Worm (Caenorhabditis elegans): ENCODE measurements around the gene sri-63.

Gene sri-63

DNA sequence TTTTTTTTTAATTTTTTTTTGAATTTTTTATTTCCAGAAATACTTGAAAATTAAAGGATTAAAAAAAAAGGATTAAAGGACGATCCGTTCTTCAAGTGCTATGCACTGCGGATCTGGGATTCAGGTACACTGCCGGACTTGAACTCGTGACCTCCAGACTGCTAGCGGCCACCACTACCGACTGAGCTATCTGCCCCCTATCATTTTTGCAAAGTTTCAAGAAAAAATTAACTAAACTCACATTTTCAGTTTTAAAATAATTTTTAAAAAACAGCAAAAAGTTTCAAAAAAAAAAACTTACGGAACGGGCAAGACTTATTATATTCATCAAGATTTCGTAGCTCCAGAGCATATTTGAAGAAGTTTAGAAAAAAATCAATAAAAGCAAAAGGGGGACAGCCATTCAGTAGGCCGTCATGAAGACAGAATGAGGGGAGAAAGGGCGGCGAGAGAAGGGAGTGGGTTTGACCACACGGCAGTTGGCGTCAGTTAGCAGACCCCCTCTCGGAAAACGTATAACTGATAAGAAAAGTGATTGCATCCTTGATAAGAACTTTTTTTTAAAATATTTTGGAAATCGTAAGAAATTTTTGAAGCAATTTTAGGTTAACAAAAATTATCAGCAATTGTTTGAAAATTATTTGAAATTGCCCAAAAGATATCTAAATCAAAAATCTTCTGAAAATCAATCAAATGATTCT is 23.9 kb downstream of the sri-63 start:
- TF ChIP-seq dao-5 (tag; optimal IDR thresholded peaks at IDR 0.05): no peak

- TF ChIP-seq him-1 (tag; optimal IDR thresholded peaks at IDR 0.05): no peak
- no peak for TF ChIP-seq dao-5 (tag; optimal IDR thresholded peaks at IDR 0.05)
- no peak for TF ChIP-seq W03F9.2 (tag; optimal IDR thresholded peaks at IDR 0.05)
Observed at ce11 chrII:3313442-3313841, 26.3 kb downstream of the sri-63 start, which contains the start of gene F39E9.6. TSS of gene F39E9.6 (minus strand) at chrII:3313542.

DNA sequence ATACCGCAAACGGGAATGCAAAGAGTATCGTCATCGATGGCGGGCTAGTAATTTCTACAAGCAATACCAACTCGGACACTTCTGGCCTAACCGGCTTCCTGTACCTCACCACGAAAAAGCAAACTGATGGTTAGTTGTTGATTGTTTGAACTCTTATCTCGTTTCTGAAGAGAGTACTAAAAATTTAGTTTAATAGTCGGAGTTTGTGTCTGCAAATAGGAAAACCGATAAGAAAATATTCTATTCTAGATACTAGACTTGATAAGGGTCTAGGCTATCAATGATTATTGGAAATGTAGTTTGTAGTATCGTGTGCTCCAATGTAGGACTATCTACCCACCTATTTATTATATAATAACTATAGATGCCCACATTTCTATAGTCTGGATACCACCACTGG is 31.7 kb downstream of the sri-63 start:
- TF ChIP-seq him-1 (tag; optimal IDR thresholded peaks at IDR 0.05): no peak
- TF ChIP-seq W03F9.2 (tag; optimal IDR thresholded peaks at IDR 0.05): no peak

DNA sequence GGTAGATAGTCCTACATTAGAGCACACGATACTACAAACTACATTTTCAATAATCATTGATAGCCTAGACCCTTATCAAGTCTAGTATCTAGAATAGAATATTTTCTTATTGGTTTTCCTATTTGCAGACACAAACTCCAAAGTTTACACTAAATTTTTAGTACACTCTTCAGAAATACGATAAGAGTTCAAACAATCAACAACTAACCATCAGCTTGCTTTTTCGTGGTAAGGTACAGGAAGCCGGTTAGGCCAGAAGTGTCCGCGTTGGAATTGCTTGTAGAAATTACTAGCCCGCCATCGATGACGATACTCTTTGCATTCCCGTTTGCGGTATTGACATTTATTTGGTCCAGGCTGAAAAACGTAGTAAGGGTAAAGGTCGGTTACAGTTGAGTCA is 35.1 kb downstream of the sri-63 start, which contains the start of gene Y46D2A.1:
TSS of gene Y46D2A.1 (plus strand) at position 301 of the 400 bp plus-strand sequence.
- TF ChIP-seq W03F9.2 (tag; optimal IDR thresholded peaks at IDR 0.05): no peak
- TF ChIP-seq him-1 (tag; optimal IDR thresholded peaks at IDR 0.05): no peak
- TF ChIP-seq dao-5 (tag; optimal IDR thresholded peaks at IDR 0.05): no peak

DNA sequence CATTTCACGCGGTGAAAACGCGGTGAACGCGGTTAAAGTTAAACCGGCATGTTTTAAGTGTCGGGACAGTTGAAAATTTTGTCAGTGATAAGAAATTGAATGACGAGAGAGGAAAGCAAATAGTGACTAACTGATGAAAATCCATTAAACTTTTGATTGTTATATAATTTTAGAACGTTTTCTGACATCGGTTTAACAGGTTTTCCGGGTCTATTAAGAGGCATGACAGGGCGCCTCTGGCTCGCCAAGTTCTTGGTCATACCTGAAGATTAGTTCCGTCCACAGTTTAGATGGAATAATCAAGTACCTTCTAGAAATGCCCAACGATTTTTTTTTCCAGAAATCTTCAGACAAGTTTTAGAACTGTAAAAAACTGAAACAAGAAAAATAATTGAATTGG is 36.0 kb downstream of the sri-63 start, which contains the start of gene Y46D2A.2:
TSS of gene Y46D2A.2 (minus strand) at position 101 of the 400 bp plus-strand sequence.
- no peak for TF ChIP-seq dao-5 (tag; optimal IDR thresholded peaks at IDR 0.05)
- TF ChIP-seq W03F9.2 (tag; optimal IDR thresholded peaks at IDR 0.05): no peak
- TF ChIP-seq him-1 (tag; optimal IDR thresholded peaks at IDR 0.05): no peak

DNA sequence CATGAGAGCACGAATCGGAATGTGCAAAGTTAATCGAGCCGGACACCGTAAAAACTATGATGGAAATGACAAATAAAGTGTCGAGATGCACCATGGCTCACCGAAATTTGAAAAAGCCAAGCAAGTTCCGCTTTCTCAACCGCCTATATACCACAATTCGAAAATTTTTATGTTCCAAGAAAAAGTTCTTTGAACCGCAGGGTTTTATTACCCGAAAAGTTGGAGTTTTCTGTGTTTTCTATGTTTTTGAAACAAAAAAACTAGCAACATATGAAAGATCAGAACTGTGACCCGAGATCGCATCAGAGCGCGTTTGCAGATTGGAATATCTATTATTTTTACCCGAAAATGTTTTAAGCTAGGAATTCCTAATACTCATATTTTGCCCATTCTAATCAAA is 39.9 kb downstream of the sri-63 start, which contains the start of gene Y46D2A.3:
TSS of gene Y46D2A.3 (minus strand) at position 101 of the 400 bp plus-strand sequence.
- TF ChIP-seq dao-5 (tag; optimal IDR thresholded peaks at IDR 0.05) (no peak), him-1 (tag; optimal IDR thresholded peaks at IDR 0.05) (no peak), W03F9.2 (tag; optimal IDR thresholded peaks at IDR 0.05) (no peak)

- no peak for TF ChIP-seq dao-5 (tag; optimal IDR thresholded peaks at IDR 0.05)
- no peak for TF ChIP-seq him-1 (tag; optimal IDR thresholded peaks at IDR 0.05)
- TF ChIP-seq W03F9.2 (tag; optimal IDR thresholded peaks at IDR 0.05): no peak
Observed at ce11 chrII:3332039-3332438, 44.9 kb downstream of the sri-63 start, which contains the start of gene irld-27. TSS of gene irld-27 (plus strand) at chrII:3332339.

- TF ChIP-seq dao-5 (tag; optimal IDR thresholded peaks at IDR 0.05) (no peak), him-1 (tag; optimal IDR thresholded peaks at IDR 0.05) (no peak), W03F9.2 (tag; optimal IDR thresholded peaks at IDR 0.05) (no peak)
Observed at ce11 chrII:3337039-3337438, 49.9 kb downstream of the sri-63 start, which contains the start of gene F14D2.19. TSS of gene F14D2.19 (minus strand) at chrII:3337139.

- TF ChIP-seq dao-5 (tag; optimal IDR thresholded peaks at IDR 0.05) (no peak), him-1 (tag; optimal IDR thresholded peaks at IDR 0.05) (no peak), W03F9.2 (tag; optimal IDR thresholded peaks at IDR 0.05) (no peak)
Observed at ce11 chrII:3338556-3338955, 51.4 kb downstream of the sri-63 start, which contains the start of gene F14D2.7. TSS of gene F14D2.7 (minus strand) at chrII:3338656.

Measured in whole organism, L4/young adult.